Worm (Caenorhabditis elegans): ENCODE results near the gene T19B10.2.

The T19B10.2 gene

ce11 chrV:11263025-11263424 lies 41.9 kb downstream of the T19B10.2 start, which contains the start of gene F07B10.4:
Gene F07B10.4 (minus strand): TSS chrV:11263125.
- TF ChIP-seq tbx-8 (GFP tag; optimal IDR thresholded peaks at IDR 0.05) (no peak), nhr-28 (tag; optimal IDR thresholded peaks at IDR 0.05) (no peak), bed-3 (GFP tag; optimal IDR thresholded peaks at IDR 0.05) (no peak), ceh-43 (GFP tag; optimal IDR thresholded peaks at IDR 0.05) (no peak), sptf-1 (tag; optimal IDR thresholded peaks at IDR 0.05) (no peak), mep-1 (tag; optimal IDR thresholded peaks at IDR 0.05) (no peak), nhr-12 (tag; optimal IDR thresholded peaks at IDR 0.05) (no peak), drap-1 (GFP tag; optimal IDR thresholded peaks at IDR 0.05) (no peak), elt-3 (tag; optimal IDR thresholded peaks at IDR 0.05) (no peak), nhr-2 (tag; optimal IDR thresholded peaks at IDR 0.05) (no peak), unc-62 (GFP tag; optimal IDR thresholded peaks at IDR 0.05) (no peak), hlh-1 (tag; optimal IDR thresholded peaks at IDR 0.05) (no peak), lin-32 (GFP tag; optimal IDR thresholded peaks at IDR 0.05) (no peak), lsy-2 (tag; optimal IDR thresholded peaks at IDR 0.05) (no peak)

ce11 chrV:11265482-11265881 lies 44.4 kb downstream of the T19B10.2 start, which contains the start of gene cln-3.1:
Gene cln-3.1 (minus strand): TSS chrV:11265652.
- TF ChIP-seq nhr-12 (tag; optimal IDR thresholded peaks at IDR 0.05): no peak
- no peak for TF ChIP-seq blmp-1 (tag; optimal IDR thresholded peaks at IDR 0.05)
- no peak for TF ChIP-seq mab-5 (tag; optimal IDR thresholded peaks at IDR 0.05)
- TF ChIP-seq elt-3 (tag; optimal IDR thresholded peaks at IDR 0.05): no peak
- TF ChIP-seq zip-8 (tag; optimal IDR thresholded peaks at IDR 0.05): no peak
- TF ChIP-seq tbx-8 (GFP tag; optimal IDR thresholded peaks at IDR 0.05): no peak
- TF ChIP-seq lin-13 (tag; optimal IDR thresholded peaks at IDR 0.05): no peak

ce11 chrV:11266681-11267080 lies 45.6 kb downstream of the T19B10.2 start, which contains the start of gene str-116:
Gene str-116 (plus strand): TSS chrV:11266981.
- no peak for TF ChIP-seq ceh-39 (tag; optimal IDR thresholded peaks at IDR 0.05)
- TF ChIP-seq nhr-28 (tag; optimal IDR thresholded peaks at IDR 0.05): no peak
- no peak for TF ChIP-seq mab-5 (tag; optimal IDR thresholded peaks at IDR 0.05)
- no peak for TF ChIP-seq elt-1 (tag; optimal IDR thresholded peaks at IDR 0.05; ENCODE audit: borderline replicate concordance, insufficient read depth)
- no peak for TF ChIP-seq tbx-8 (GFP tag; optimal IDR thresholded peaks at IDR 0.05)
- TF ChIP-seq ztf-11 (tag; optimal IDR thresholded peaks at IDR 0.05): no peak
- TF ChIP-seq mep-1 (tag; optimal IDR thresholded peaks at IDR 0.05): no peak
- TF ChIP-seq snpc-4 (tag; optimal IDR thresholded peaks at IDR 0.05): no peak
- TF ChIP-seq zip-8 (tag; optimal IDR thresholded peaks at IDR 0.05): no peak
- no peak for TF ChIP-seq unc-62 (GFP tag; optimal IDR thresholded peaks at IDR 0.05)
- TF ChIP-seq blmp-1 (tag; optimal IDR thresholded peaks at IDR 0.05): no peak
- no peak for TF ChIP-seq drap-1 (GFP tag; optimal IDR thresholded peaks at IDR 0.05)
- TF ChIP-seq ces-1 (GFP tag; optimal IDR thresholded peaks at IDR 0.05): no peak
- no peak for TF ChIP-seq hlh-1 (tag; optimal IDR thresholded peaks at IDR 0.05)
- TF ChIP-seq sptf-1 (tag; optimal IDR thresholded peaks at IDR 0.05): no peak
- no peak for TF ChIP-seq flh-1 (GFP tag; optimal IDR thresholded peaks at IDR 0.05)
- no peak for TF ChIP-seq elt-3 (tag; optimal IDR thresholded peaks at IDR 0.05)
- TF ChIP-seq ceh-43 (GFP tag; optimal IDR thresholded peaks at IDR 0.05): no peak
- no peak for TF ChIP-seq ceh-83 (GFP tag; optimal IDR thresholded peaks at IDR 0.05)

- TF ChIP-seq ces-1 (GFP tag; optimal IDR thresholded peaks at IDR 0.05) (no peak), nhr-28 (tag; optimal IDR thresholded peaks at IDR 0.05) (no peak), unc-39 (tag; optimal IDR thresholded peaks at IDR 0.05) (no peak), sem-2 (GFP tag; optimal IDR thresholded peaks at IDR 0.05) (no peak), nhr-12 (tag; optimal IDR thresholded peaks at IDR 0.05) (no peak), elt-1 (tag; optimal IDR thresholded peaks at IDR 0.05; ENCODE audit: borderline replicate concordance, insufficient read depth) (no peak), nhr-237 (tag; optimal IDR thresholded peaks at IDR 0.05) (no peak), cnd-1 (tag; optimal IDR thresholded peaks at IDR 0.05) (no peak), mab-5 (tag; optimal IDR thresholded peaks at IDR 0.05) (no peak), mep-1 (tag; optimal IDR thresholded peaks at IDR 0.05) (no peak), elt-3 (tag; optimal IDR thresholded peaks at IDR 0.05) (no peak), M03D4.4 (tag; optimal IDR thresholded peaks at IDR 0.05) (no peak), lin-32 (GFP tag; optimal IDR thresholded peaks at IDR 0.05) (no peak), bed-3 (GFP tag; optimal IDR thresholded peaks at IDR 0.05) (no peak)
Measured at ce11 chrV:11268791-11269190, 47.7 kb downstream of the T19B10.2 start, which contains the start of gene str-115. Gene str-115 (plus strand): TSS chrV:11269091.

- no peak for TF ChIP-seq mls-2 (tag; optimal IDR thresholded peaks at IDR 0.05)
- no peak for TF ChIP-seq hlh-1 (tag; optimal IDR thresholded peaks at IDR 0.05)
- TF ChIP-seq M03D4.4 (tag; optimal IDR thresholded peaks at IDR 0.05): no peak
Measured at ce11 chrV:11271051-11271450, 49.9 kb downstream of the T19B10.2 start, which contains the start of gene clec-222. Gene clec-222 (plus strand): TSS chrV:11271351.

All from whole organism, mixed stage, embryonic.